Worm (Caenorhabditis elegans) whole organism, early embryonic: Measurements from ENCODE around the gene F41G3.18.

ENCODE experiments used
- B0310.2 ChIP-seq: sonication (generic microtip); optimal IDR thresholded peaks from 2 replicates; lab custom pipeline; 2016; ENCODE audit warnings: mild to moderate bottlenecking, missing genetic modification characterization, missing compliant biosample characterization
- ama-1 ChIP-seq: fragments of 150-350 bp; optimal IDR thresholded peaks from 2 replicates; lab custom pipeline; 2014
- ceh-36 ChIP-seq: sonication (generic microtip); optimal IDR thresholded peaks from 2 replicates; lab custom pipeline; 2016; ENCODE audit warnings: missing genetic modification characterization, inconsistent platforms, missing compliant biosample characterization
- flt-1 ChIP-seq: fragments of 200-800 bp; sonication (Bioruptor generic); IDR thresholded peaks from 2 replicates; pipeline ENCODE4 v1.3.6; 2022; ENCODE audit warnings: missing genetic modification characterization, missing compliant biosample characterization

DNA sequence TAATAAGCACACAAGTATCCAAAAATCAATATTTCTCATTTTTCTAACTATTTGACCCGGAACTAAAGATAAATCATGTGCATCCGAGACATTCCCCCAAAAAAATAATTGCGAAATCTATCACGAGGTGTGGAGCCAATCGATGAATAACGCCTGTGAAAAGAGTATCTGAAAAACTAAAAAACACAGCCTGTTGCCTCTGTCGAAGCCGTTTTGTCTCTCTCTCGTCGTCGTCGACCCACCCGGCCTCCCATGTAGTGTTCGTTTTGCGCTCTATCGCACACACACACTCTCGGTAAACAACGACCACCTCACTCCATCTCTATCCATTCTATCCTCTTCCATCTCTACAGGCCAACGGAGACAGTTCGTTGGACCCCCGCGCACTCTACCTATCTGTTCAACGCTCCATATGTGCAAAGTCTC lies 14.6 kb downstream of the F41G3.18 start:
- TF ChIP-seq ama-1 (lab: Kevin White, UChicago) (no peak), B0310.2 (tag; lab: Kevin White, UChicago) (no peak), ceh-36 (tag; lab: Kevin White, UChicago) (no peak), flt-1 (GFP tag; lab: Robert Waterston, UW) (no peak)
